Worm (Caenorhabditis elegans) whole organism, L4 larva: ENCODE measurements around the gene F56H9.6.

Experiments used
- F37D6.2 ChIP-seq: sonication (generic microtip); optimal IDR thresholded peaks from 2 replicates; lab custom pipeline; 2016; ENCODE audit warnings: mild to moderate bottlenecking, missing genetic modification characterization, missing compliant biosample characterization
- T20F7.1 ChIP-seq: fragments of 200-800 bp; sonication (Bioruptor generic); optimal IDR thresholded peaks from 2 replicates; lab custom pipeline; 2018; ENCODE audit warnings: mild to moderate bottlenecking, missing genetic modification characterization, missing compliant biosample characterization
- aly-2 ChIP-seq: sonication (generic microtip); optimal IDR thresholded peaks from 2 replicates; lab custom pipeline; 2018; ENCODE audit warnings: missing biosample characterization, missing genetic modification characterization
- ceh-20 ChIP-seq: fragments of 200-800 bp; sonication (Bioruptor generic); IDR thresholded peaks from 2 replicates; pipeline ENCODE4 v1.3.6; 2022; ENCODE audit warnings: missing genetic modification reagents, missing genetic modification characterization, missing compliant biosample characterization
- ceh-82 ChIP-seq: sonication (generic microtip); optimal IDR thresholded peaks from 2 replicates; lab custom pipeline; 2017; ENCODE audit warnings: missing biosample characterization, missing genetic modification characterization
- cey-2 ChIP-seq: sonication (generic microtip); optimal IDR thresholded peaks from 3 replicates; lab custom pipeline; 2017; ENCODE audit warnings: missing genetic modification characterization, mild to moderate bottlenecking, missing compliant biosample characterization, antibody characterized with exemption, borderline replicate concordance; ENCODE audit not compliant: insufficient read depth
- ctbp-1 ChIP-seq: fragments of 200-800 bp; sonication (Bioruptor generic); IDR thresholded peaks from 2 replicates; pipeline ENCODE4 v1.3.6; 2022; ENCODE audit warnings: missing genetic modification reagents, missing genetic modification characterization, missing compliant biosample characterization
- daf-16 ChIP-seq, 3 experiments: sonication (generic microtip); optimal IDR thresholded peaks; 2 replicates each; lab custom pipeline; 2016 to 2017; ENCODE audit warnings: missing genetic modification characterization in 3 of 3, missing genetic modification reagents in 3 of 3, mild to moderate bottlenecking in 2 of 3, missing compliant biosample characterization in 2 of 3, missing biosample characterization in 1 of 3, moderate library complexity in 1 of 3
- dmd-8 ChIP-seq: fragments of 200-800 bp; sonication (Bioruptor generic); IDR thresholded peaks from 2 replicates; pipeline ENCODE4 v1.3.6; 2022; ENCODE audit warnings: missing genetic modification characterization, missing compliant biosample characterization
- dpl-1 ChIP-seq: fragments of 150-350 bp; optimal IDR thresholded peaks from 2 replicates; lab custom pipeline; 2014; ENCODE audit warnings: missing biosample characterization, missing genetic modification reagents, missing genetic modification characterization
- dve-1 ChIP-seq: sonication (generic microtip); optimal IDR thresholded peaks from 2 replicates; lab custom pipeline; 2017; ENCODE audit warnings: antibody characterized with exemption, mild to moderate bottlenecking, missing genetic modification characterization, missing compliant biosample characterization; ENCODE audit not compliant: insufficient read depth
- egl-27 ChIP-seq: sonication (generic microtip); optimal IDR thresholded peaks from 3 replicates; lab custom pipeline; 2017; ENCODE audit warnings: missing biosample characterization, missing genetic modification reagents, missing genetic modification characterization
- gei-8 ChIP-seq: fragments of 200-800 bp; sonication (Bioruptor generic); optimal IDR thresholded peaks from 2 replicates; lab custom pipeline; 2018; ENCODE audit warnings: mild to moderate bottlenecking, missing genetic modification characterization, missing compliant biosample characterization
- hif-1 ChIP-seq, 2 experiments: sonication (generic microtip); optimal IDR thresholded peaks; 2 replicates each; lab custom pipeline; 2016 to 2017; ENCODE audit warnings: missing compliant biosample characterization in 2 of 2, missing genetic modification characterization in 2 of 2, missing genetic modification reagents in 2 of 2, missing genotype in 2 of 2, mild to moderate bottlenecking in 1 of 2
- hlh-11 ChIP-seq: fragments of 200-800 bp; sonication (Bioruptor generic); optimal IDR thresholded peaks from 2 replicates; lab custom pipeline; 2018; ENCODE audit warnings: mild to moderate bottlenecking, missing genetic modification characterization, missing compliant biosample characterization
- hlh-30 ChIP-seq: sonication (generic microtip); optimal IDR thresholded peaks from 2 replicates; lab custom pipeline; 2017; ENCODE audit warnings: antibody characterized with exemption, mild to moderate bottlenecking, missing genetic modification characterization, missing compliant biosample characterization; ENCODE audit not compliant: insufficient read depth
- hmg-1.1 ChIP-seq: fragments of 200-800 bp; sonication (Bioruptor generic); IDR thresholded peaks from 2 replicates; pipeline ENCODE4 v1.3.6; 2022; ENCODE audit warnings: missing genetic modification reagents, missing genetic modification characterization, missing compliant biosample characterization
- jun-1 ChIP-seq: fragments of 150-350 bp; optimal IDR thresholded peaks from 2 replicates; lab custom pipeline; 2014; ENCODE audit warnings: missing biosample characterization, missing genetic modification reagents, missing genetic modification characterization
- lin-1 ChIP-seq: fragments of 200-800 bp; sonication (Bioruptor generic); IDR thresholded peaks from 2 replicates; pipeline ENCODE4 v1.3.6; 2022; ENCODE audit warnings: missing genetic modification reagents, missing genetic modification characterization, missing compliant biosample characterization
- lin-13 ChIP-seq: fragments of 150-350 bp; optimal IDR thresholded peaks from 2 replicates; lab custom pipeline; 2014; ENCODE audit warnings: missing biosample characterization, missing genetic modification reagents, missing genetic modification characterization
- lir-3 ChIP-seq: sonication (generic microtip); optimal IDR thresholded peaks from 2 replicates; lab custom pipeline; 2016; ENCODE audit warnings: mild to moderate bottlenecking, missing genetic modification characterization, missing compliant biosample characterization
- lsy-2 ChIP-seq, 2 experiments: fragments of 150-350 bp in 1 of 2; sonication (generic microtip) in 1 of 2; optimal IDR thresholded peaks; 2 replicates each; lab custom pipeline; 2014 to 2017; ENCODE audit warnings: missing biosample characterization in 2 of 2, missing genetic modification characterization in 2 of 2
- mdl-1 ChIP-seq, 2 experiments: fragments of 150-350 bp in 1 of 2; sonication (generic microtip) in 1 of 2; optimal IDR thresholded peaks; 2 replicates each; lab custom pipeline; 2014 to 2017; ENCODE audit warnings: missing biosample characterization in 2 of 2, missing genetic modification characterization in 2 of 2
- mdt-29 ChIP-seq: fragments of 200-800 bp; sonication (Bioruptor generic); IDR thresholded peaks from 2 replicates; pipeline ENCODE4 v1.3.6; 2022; ENCODE audit warnings: missing genetic modification reagents, missing genetic modification characterization, missing compliant biosample characterization
- mep-1 ChIP-seq: fragments of 150-350 bp; sonication (generic microtip); optimal IDR thresholded peaks from 3 replicates; lab custom pipeline; 2014; ENCODE audit warnings: missing biosample characterization, missing genetic modification characterization
- mxl-2 ChIP-seq: fragments of 200-800 bp; sonication (Bioruptor generic); conservative IDR thresholded peaks from 2 replicates; pipeline ENCODE4 v1.3.6; 2022; ENCODE audit warnings: missing genetic modification reagents, missing genetic modification characterization, missing compliant biosample characterization
- mxl-3 ChIP-seq: fragments of 200-800 bp; sonication (Bioruptor generic); optimal IDR thresholded peaks from 2 replicates; lab custom pipeline; 2018; ENCODE audit warnings: mild to moderate bottlenecking, missing genetic modification characterization, missing compliant biosample characterization
- nhr-10 ChIP-seq: fragments of 150-350 bp; optimal IDR thresholded peaks from 2 replicates; lab custom pipeline; 2014; ENCODE audit warnings: missing biosample characterization, missing genetic modification characterization
- nhr-102 ChIP-seq: sonication (generic microtip); optimal IDR thresholded peaks from 2 replicates; lab custom pipeline; 2016; ENCODE audit warnings: mild to moderate bottlenecking, missing genetic modification characterization, moderate library complexity, missing compliant biosample characterization
- nhr-25 ChIP-seq: sonication (generic microtip); optimal IDR thresholded peaks from 2 replicates; lab custom pipeline; 2017; ENCODE audit warnings: missing genetic modification characterization, mild to moderate bottlenecking, missing compliant biosample characterization, antibody characterized with exemption, moderate library complexity, borderline replicate concordance; ENCODE audit not compliant: insufficient read depth
- nhr-28 ChIP-seq: fragments of 150-350 bp; optimal IDR thresholded peaks from 2 replicates; lab custom pipeline; 2014; ENCODE audit warnings: missing biosample characterization, missing genetic modification characterization
- nhr-41 ChIP-seq: fragments of 200-800 bp; sonication (Bioruptor generic); IDR thresholded peaks from 2 replicates; pipeline ENCODE4 v1.3.6; 2022; ENCODE audit warnings: missing genetic modification reagents, missing genetic modification characterization, missing compliant biosample characterization
- nhr-42 ChIP-seq: fragments of 200-800 bp; sonication (Bioruptor generic); IDR thresholded peaks from 2 replicates; pipeline ENCODE4 v1.3.6; 2022; ENCODE audit warnings: missing genetic modification characterization, missing compliant biosample characterization
- nhr-48 ChIP-seq: sonication (generic microtip); optimal IDR thresholded peaks from 2 replicates; lab custom pipeline; 2016; ENCODE audit warnings: mild to moderate bottlenecking, missing genetic modification characterization, missing compliant biosample characterization
- nhr-6 ChIP-seq: fragments of 150-350 bp; optimal IDR thresholded peaks from 2 replicates; lab custom pipeline; 2014; ENCODE audit warnings: missing biosample characterization, missing genetic modification characterization
- pha-4 ChIP-seq, 2 experiments: fragments of 150-350 bp in 1 of 2; fragments of 200-800 bp in 1 of 2; sonication (Bioruptor generic) in 1 of 2; IDR thresholded peaks in 1 of 2; optimal IDR thresholded peaks in 1 of 2; 2 replicates each; pipeline versions ENCODE4 v1.3.6 to Lab custom; 2014 to 2022; ENCODE audit warnings: missing genetic modification characterization in 2 of 2, missing genetic modification reagents in 2 of 2, missing biosample characterization in 1 of 2, missing compliant biosample characterization in 1 of 2
- php-3 ChIP-seq: fragments of 200-800 bp; sonication (Bioruptor generic); IDR thresholded peaks from 2 replicates; pipeline ENCODE4 v1.3.6; 2022; ENCODE audit warnings: missing genetic modification reagents, missing genetic modification characterization, missing compliant biosample characterization
- pqm-1 ChIP-seq: sonication (generic microtip); optimal IDR thresholded peaks from 2 replicates; lab custom pipeline; 2017; ENCODE audit warnings: missing biosample characterization, missing genetic modification characterization
- rbr-2 ChIP-seq: sonication (generic microtip); optimal IDR thresholded peaks from 2 replicates; lab custom pipeline; 2016; ENCODE audit warnings: missing genotype, missing genetic modification characterization, missing compliant biosample characterization
- saeg-2 ChIP-seq: fragments of 200-800 bp; sonication (Bioruptor generic); IDR thresholded peaks from 2 replicates; pipeline ENCODE4 v1.3.6; 2022; ENCODE audit warnings: missing genetic modification reagents, missing genetic modification characterization, missing compliant biosample characterization
- set-16 ChIP-seq: fragments of 200-800 bp; sonication (Bioruptor generic); IDR thresholded peaks from 2 replicates; pipeline ENCODE4 v1.3.6; 2022; ENCODE audit warnings: missing genetic modification reagents, missing genetic modification characterization, missing compliant biosample characterization
- spr-1 ChIP-seq: sonication (generic microtip); optimal IDR thresholded peaks from 2 replicates; lab custom pipeline; 2016; ENCODE audit warnings: mild to moderate bottlenecking, missing genetic modification characterization, missing compliant biosample characterization
- tra-1 ChIP-seq: fragments of 200-800 bp; sonication (Bioruptor generic); IDR thresholded peaks from 2 replicates; pipeline ENCODE4 v1.3.6; 2022; ENCODE audit warnings: missing genetic modification reagents, missing genetic modification characterization, missing compliant biosample characterization
- ztf-7 ChIP-seq: fragments of 150-350 bp; optimal IDR thresholded peaks from 2 replicates; lab custom pipeline; 2014; ENCODE audit warnings: missing biosample characterization, missing genetic modification characterization

F56H9.6 gene

DNA sequence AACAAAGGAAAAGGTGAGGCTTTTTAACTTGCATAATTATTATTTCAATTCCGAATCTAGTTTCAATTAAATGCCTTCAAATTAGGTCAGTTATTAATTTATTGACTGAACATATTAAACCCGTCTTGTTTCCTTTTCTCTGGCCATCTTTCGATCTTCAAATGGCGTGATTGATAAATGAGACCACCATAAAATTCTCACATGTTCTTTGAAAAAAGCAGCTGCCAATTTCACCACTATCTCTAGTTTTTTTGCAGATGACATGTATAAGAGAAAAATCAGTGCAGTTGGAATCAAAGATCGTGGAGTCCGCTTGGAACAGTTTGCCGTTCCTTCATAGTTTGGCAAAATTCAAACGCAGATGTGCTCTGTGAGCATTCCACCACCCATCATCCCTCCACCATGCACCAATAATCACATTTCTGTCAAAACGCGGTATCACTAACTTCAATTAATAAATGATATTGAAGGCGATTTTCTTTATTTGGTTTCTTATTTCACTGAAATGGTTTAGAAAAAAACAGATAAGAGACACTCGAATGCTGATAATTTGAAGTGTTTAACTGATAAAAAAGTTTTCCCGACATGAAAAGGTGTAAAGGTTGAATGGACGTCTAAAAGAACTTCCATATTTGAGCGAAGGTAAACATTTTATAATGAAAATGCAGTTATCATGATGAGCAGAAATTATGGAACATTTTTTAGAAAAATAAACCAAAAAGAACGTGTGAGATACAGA is 8.3 kb upstream of the F56H9.6 start (continued):
- TF ChIP-seq ceh-20 (GFP tag; lab: Robert Waterston, UW) (no peak), lir-3 (tag; lab: Kevin White, UChicago) (no peak)

DNA sequence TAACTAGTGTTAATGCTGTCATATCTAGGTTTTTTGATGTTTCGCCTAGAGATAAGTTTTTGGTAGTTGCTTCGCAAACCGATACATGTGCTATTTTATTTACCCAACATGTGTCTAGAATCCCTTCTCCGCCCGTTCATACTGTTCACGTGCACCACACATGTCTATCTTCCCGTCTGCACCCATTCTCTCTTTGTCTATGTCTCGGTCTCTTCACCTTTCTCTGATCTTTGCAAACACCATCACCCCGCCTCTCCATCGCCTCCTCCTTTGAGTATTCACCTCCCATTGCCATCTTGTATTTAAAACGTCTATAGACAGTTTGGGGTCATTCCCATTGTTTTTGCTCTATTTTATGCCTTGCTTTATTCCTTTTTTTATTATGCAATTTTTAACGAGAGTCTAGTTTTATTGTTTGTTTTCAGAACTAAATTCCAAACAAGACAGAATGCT is 7.6 kb upstream of the F56H9.6 start, which contains the start of gene F56H9.2:
F56H9.2 (plus strand) TSS at position 426 of the 453 bp plus-strand sequence.
- peak; percentile 30 for TF ChIP-seq nhr-10
- peak; percentile 73 for TF ChIP-seq ceh-20 (GFP tag; lab: Robert Waterston, UW)
- TF ChIP-seq jun-1 (tag; lab: Kevin White, UChicago): peak; percentile 23
- TF ChIP-seq mxl-2 (GFP tag; lab: Robert Waterston, UW): peak; percentile 99
- TF ChIP-seq lin-13 (GFP tag; lab: Kevin White, UChicago): peak; percentile 8
- no peak for TF ChIP-seq dmd-8 (GFP tag; lab: Robert Waterston, UW)
- peak; percentile 86 for TF ChIP-seq dve-1 (tag; lab: Kevin White, UChicago)
- TF ChIP-seq ctbp-1 (GFP tag; lab: Robert Waterston, UW): 0 out of 2 replicates have a peak, but pooled peaks have one; percentile 12
- peak in 1 of 2 experiments; percentile 30 for TF ChIP-seq hif-1 (tag; optimal IDR thresholded peaks at IDR 0.05; lab: Kevin White, UChicago)
- TF ChIP-seq ceh-82 (tag; lab: Kevin White, UChicago): no peak
- TF ChIP-seq ztf-7 (tag; lab: Kevin White, UChicago): peak; percentile 50
- peak; percentile 32 to 85 for TF ChIP-seq mdl-1 (tag; optimal IDR thresholded peaks at IDR 0.05; lab: Kevin White, UChicago)
- peak; percentile 96 for TF ChIP-seq nhr-48 (tag; lab: Kevin White, UChicago)
- peak; percentile 16 for TF ChIP-seq spr-1 (tag; lab: Kevin White, UChicago)
- TF ChIP-seq hmg-1.1: 0 out of 2 replicates have a peak, but pooled peaks have one; percentile 34
- TF ChIP-seq hlh-30 (tag; lab: Kevin White, UChicago): peak; percentile 94
- TF ChIP-seq gei-8 (GFP tag; lab: Kevin White, UChicago): peak; percentile 76
- 0 out of 2 replicates have a peak, but pooled peaks have one; percentile 18 for TF ChIP-seq nhr-41 (GFP tag; lab: Robert Waterston, UW)
- no peak for TF ChIP-seq pqm-1 (tag; lab: Kevin White, UChicago)
- peak; percentile 66 for TF ChIP-seq nhr-102 (tag; lab: Kevin White, UChicago)
- peak; percentile 46 for TF ChIP-seq T20F7.1 (GFP tag; lab: Kevin White, UChicago)
- peak; percentile 80; the same call in 1 of the 2 replicates for TF ChIP-seq tra-1
- TF ChIP-seq rbr-2: peak; percentile 48
- peak; percentile 60; the same call in 1 of the 2 replicates for TF ChIP-seq lin-1
- peak; percentile 76 for TF ChIP-seq mep-1 (tag; lab: Kevin White, UChicago)
- peak; percentile 36; the same call in 1 of the 2 replicates for TF ChIP-seq mdt-29
- TF ChIP-seq lir-3 (tag; lab: Kevin White, UChicago): no peak
- peak; percentile 49 for TF ChIP-seq cey-2 (tag; lab: Kevin White, UChicago)
- peak; percentile 52 to 55 for TF ChIP-seq daf-16 (GFP tag; optimal IDR thresholded peaks at IDR 0.05; lab: Kevin White, UChicago)
- peak; percentile 94 for TF ChIP-seq daf-16 (tag; optimal IDR thresholded peaks at IDR 0.05; lab: Kevin White, UChicago)
- peak; percentile 95 for TF ChIP-seq php-3 (GFP tag; lab: Robert Waterston, UW)
- TF ChIP-seq aly-2: no peak
- TF ChIP-seq nhr-42 (GFP tag; lab: Robert Waterston, UW): no peak
- peak; percentile 94 for TF ChIP-seq mxl-3 (GFP tag; lab: Kevin White, UChicago)
- TF ChIP-seq nhr-28 (tag; lab: Kevin White, UChicago): peak; percentile 51
- no peak for TF ChIP-seq set-16 (GFP tag; lab: Robert Waterston, UW)
- peak; percentile 59 to 60 for TF ChIP-seq lsy-2 (tag; optimal IDR thresholded peaks at IDR 0.05; lab: Kevin White, UChicago)
- peak; percentile 55; the same call in 1 of the 2 replicates for TF ChIP-seq pha-4 (GFP tag; IDR thresholded peaks at IDR 0.05; lab: Robert Waterston, UW)
- no peak for TF ChIP-seq pha-4 (tag; optimal IDR thresholded peaks at IDR 0.05; lab: Kevin White, UChicago)
- no peak for TF ChIP-seq egl-27 (tag; lab: Kevin White, UChicago)
- TF ChIP-seq hlh-11 (tag; lab: Kevin White, UChicago): peak; percentile 95
- TF ChIP-seq nhr-6 (tag; lab: Kevin White, UChicago): peak; percentile 88
- peak; percentile 40 for TF ChIP-seq dpl-1 (GFP tag; lab: Kevin White, UChicago)
- peak; percentile 67 for TF ChIP-seq nhr-25 (tag; lab: Kevin White, UChicago)
- TF ChIP-seq saeg-2 (GFP tag; lab: Robert Waterston, UW): peak; percentile 74; the same call in 1 of the 2 replicates
- TF ChIP-seq F37D6.2 (tag; lab: Kevin White, UChicago): no peak
